Worm (Caenorhabditis elegans) whole organism, mixed stage, embryonic: Measurements from ENCODE around the gene pdhk-2.

Experiments used
- M03D4.4 ChIP-seq: sonication (generic microtip); optimal IDR thresholded peaks from 2 replicates; lab custom pipeline; 2017; ENCODE audit warnings: mild to moderate bottlenecking, missing genetic modification characterization, missing compliant biosample characterization
- bed-3 ChIP-seq: fragments of 200-800 bp; sonication (Bioruptor generic); optimal IDR thresholded peaks from 3 replicates; lab custom pipeline; 2018; ENCODE audit warnings: mild to moderate bottlenecking, missing genetic modification characterization, moderate library complexity, missing compliant biosample characterization
- blmp-1 ChIP-seq: fragments of 150-350 bp; optimal IDR thresholded peaks from 2 replicates; lab custom pipeline; 2014; ENCODE audit warnings: missing biosample characterization, missing genetic modification characterization
- ceh-39 ChIP-seq: fragments of 150-350 bp; optimal IDR thresholded peaks from 2 replicates; lab custom pipeline; 2014; ENCODE audit warnings: missing biosample characterization, missing genetic modification characterization
- ceh-43 ChIP-seq: fragments of 200-800 bp; sonication (Bioruptor generic); optimal IDR thresholded peaks from 2 replicates; lab custom pipeline; 2018; ENCODE audit warnings: mild to moderate bottlenecking, missing genetic modification characterization, moderate library complexity, missing compliant biosample characterization
- ceh-83 ChIP-seq: fragments of 200-800 bp; sonication (Bioruptor generic); optimal IDR thresholded peaks from 2 replicates; lab custom pipeline; 2018; ENCODE audit warnings: mild to moderate bottlenecking, missing genetic modification characterization, missing compliant biosample characterization
- ces-1 ChIP-seq: fragments of 150-350 bp; optimal IDR thresholded peaks from 2 replicates; lab custom pipeline; 2014; ENCODE audit warnings: missing biosample characterization, missing genetic modification reagents, missing genetic modification characterization
- cnd-1 ChIP-seq: fragments of 200-800 bp; sonication (Bioruptor generic); optimal IDR thresholded peaks from 2 replicates; lab custom pipeline; 2018; ENCODE audit warnings: mild to moderate bottlenecking, missing genetic modification characterization, missing compliant biosample characterization
- drap-1 ChIP-seq: fragments of 200-800 bp; sonication (Bioruptor generic); optimal IDR thresholded peaks from 3 replicates; lab custom pipeline; 2018; ENCODE audit warnings: mild to moderate bottlenecking, missing genetic modification characterization, missing compliant biosample characterization
- elt-1 ChIP-seq: sonication (generic microtip); optimal IDR thresholded peaks from 2 replicates; lab custom pipeline; 2017; ENCODE audit warnings: missing genetic modification characterization, mild to moderate bottlenecking, missing compliant biosample characterization, antibody characterized with exemption, moderate library complexity, borderline replicate concordance; ENCODE audit not compliant: insufficient read depth
- elt-3 ChIP-seq: fragments of 150-350 bp; optimal IDR thresholded peaks from 2 replicates; lab custom pipeline; 2014; ENCODE audit warnings: missing biosample characterization, missing genetic modification characterization
- flh-1 ChIP-seq: fragments of 200-800 bp; sonication (Bioruptor generic); optimal IDR thresholded peaks from 2 replicates; lab custom pipeline; 2018; ENCODE audit warnings: mild to moderate bottlenecking, missing genetic modification characterization, moderate library complexity, missing compliant biosample characterization
- hlh-1 ChIP-seq: fragments of 150-350 bp; optimal IDR thresholded peaks from 2 replicates; lab custom pipeline; 2014; ENCODE audit warnings: missing biosample characterization, missing genetic modification reagents, missing genetic modification characterization
- lin-13 ChIP-seq: fragments of 150-350 bp; optimal IDR thresholded peaks from 2 replicates; lab custom pipeline; 2014; ENCODE audit warnings: missing biosample characterization, missing genetic modification characterization
- lsy-2 ChIP-seq: fragments of 150-350 bp; optimal IDR thresholded peaks from 2 replicates; lab custom pipeline; 2014; ENCODE audit warnings: missing biosample characterization, missing genetic modification characterization
- mab-5 ChIP-seq: fragments of 150-350 bp; optimal IDR thresholded peaks from 2 replicates; lab custom pipeline; 2014; ENCODE audit warnings: missing biosample characterization, missing genetic modification characterization
- mep-1 ChIP-seq: fragments of 150-350 bp; optimal IDR thresholded peaks from 2 replicates; lab custom pipeline; 2017; ENCODE audit warnings: missing biosample characterization, missing genetic modification reagents, missing genetic modification characterization, inconsistent platforms
- mls-2 ChIP-seq: sonication (generic microtip); optimal IDR thresholded peaks from 2 replicates; lab custom pipeline; 2016; ENCODE audit warnings: mild to moderate bottlenecking, missing genetic modification characterization, moderate library complexity, missing compliant biosample characterization
- nhr-12 ChIP-seq: fragments of 150-350 bp; optimal IDR thresholded peaks from 2 replicates; lab custom pipeline; 2014; ENCODE audit warnings: missing biosample characterization, missing genetic modification characterization
- nhr-2 ChIP-seq: fragments of 150-350 bp; optimal IDR thresholded peaks from 2 replicates; lab custom pipeline; 2014; ENCODE audit warnings: missing biosample characterization, missing genetic modification characterization
- nhr-237 ChIP-seq: fragments of 150-350 bp; optimal IDR thresholded peaks from 2 replicates; lab custom pipeline; 2014; ENCODE audit warnings: missing biosample characterization, missing genetic modification characterization
- nhr-28 ChIP-seq: fragments of 150-350 bp; optimal IDR thresholded peaks from 2 replicates; lab custom pipeline; 2014; ENCODE audit warnings: missing biosample characterization, missing genetic modification characterization
- nhr-76 ChIP-seq: sonication (generic microtip); optimal IDR thresholded peaks from 2 replicates; lab custom pipeline; 2017; ENCODE audit warnings: missing biosample characterization, missing genetic modification characterization
- pha-4 ChIP-seq: fragments of 150-350 bp; optimal IDR thresholded peaks from 2 replicates; lab custom pipeline; 2018; ENCODE audit warnings: missing biosample characterization, missing genetic modification reagents, missing genetic modification characterization
- sem-2 ChIP-seq: fragments of 200-800 bp; sonication (Bioruptor generic); optimal IDR thresholded peaks from 2 replicates; lab custom pipeline; 2018; ENCODE audit warnings: mild to moderate bottlenecking, missing genetic modification characterization, missing compliant biosample characterization
- snpc-4 ChIP-seq: fragments of 150-350 bp; optimal IDR thresholded peaks from 2 replicates; lab custom pipeline; 2014; ENCODE audit warnings: missing biosample characterization, missing genetic modification characterization
- sptf-1 ChIP-seq: sonication (generic microtip); optimal IDR thresholded peaks from 2 replicates; lab custom pipeline; 2017; ENCODE audit warnings: mild to moderate bottlenecking, missing genetic modification characterization, moderate library complexity, missing compliant biosample characterization
- tbx-8 ChIP-seq: fragments of 200-800 bp; sonication (Bioruptor generic); optimal IDR thresholded peaks from 2 replicates; lab custom pipeline; 2018; ENCODE audit warnings: mild to moderate bottlenecking, missing genetic modification characterization, moderate library complexity, missing compliant biosample characterization
- unc-120 ChIP-seq: sonication (generic microtip); optimal IDR thresholded peaks from 2 replicates; lab custom pipeline; 2017; ENCODE audit warnings: missing genetic modification characterization, missing compliant biosample characterization; ENCODE audit not compliant: poor library complexity, severe bottlenecking
- unc-39 ChIP-seq: fragments of 150-350 bp; optimal IDR thresholded peaks from 2 replicates; lab custom pipeline; 2014; ENCODE audit warnings: missing biosample characterization, missing genetic modification characterization
- unc-62 ChIP-seq: fragments of 150-350 bp; optimal IDR thresholded peaks from 2 replicates; lab custom pipeline; 2014; ENCODE audit warnings: missing biosample characterization, missing genetic modification reagents, missing genetic modification characterization
- zip-8 ChIP-seq: fragments of 150-350 bp; optimal IDR thresholded peaks from 2 replicates; lab custom pipeline; 2014; ENCODE audit warnings: missing biosample characterization, missing genetic modification characterization
- ztf-11 ChIP-seq: fragments of 150-350 bp; optimal IDR thresholded peaks from 2 replicates; lab custom pipeline; 2014; ENCODE audit warnings: missing biosample characterization, missing genetic modification characterization

The pdhk-2 gene

ce11 chrIII:8712968-8713367, 28.2 kb downstream of the pdhk-2 start:
- no peak for TF ChIP-seq elt-1 (tag; lab: Kevin White, UChicago)
- TF ChIP-seq, all 35 proteins: peak for 0

ce11 chrIII:8710310-8710709, 30.9 kb downstream of the pdhk-2 start, which contains the start of gene B0303.11:
Gene B0303.11 (minus strand): TSS chrIII:8710410.
- TF ChIP-seq pha-4 (tag; lab: Kevin White, UChicago) (no peak), lin-13 (tag; lab: Kevin White, UChicago) (no peak), M03D4.4 (tag; lab: Kevin White, UChicago) (no peak), sem-2 (GFP tag; lab: Kevin White, UChicago) (no peak), ztf-11 (tag; lab: Kevin White, UChicago) (no peak), cnd-1 (no peak), flh-1 (no peak), bed-3 (GFP tag; lab: Kevin White, UChicago) (no peak), mep-1 (tag; lab: Kevin White, UChicago) (no peak), ceh-83 (GFP tag; lab: Kevin White, UChicago) (no peak), elt-1 (tag; lab: Kevin White, UChicago) (no peak), zip-8 (tag; lab: Kevin White, UChicago) (no peak), sptf-1 (tag; lab: Kevin White, UChicago) (no peak), tbx-8 (GFP tag; lab: Kevin White, UChicago) (no peak), elt-3 (tag; lab: Kevin White, UChicago) (no peak), nhr-237 (no peak), nhr-2 (no peak), nhr-12 (tag; lab: Kevin White, UChicago) (no peak)

ce11 chrIII:8709735-8710134, 31.5 kb downstream of the pdhk-2 start:
- no peak for TF ChIP-seq pha-4 (tag; lab: Kevin White, UChicago)
- no peak for TF ChIP-seq ceh-39 (tag; lab: Kevin White, UChicago)
- TF ChIP-seq bed-3 (GFP tag; lab: Kevin White, UChicago), result no peak
- TF ChIP-seq lsy-2 (tag; lab: Kevin White, UChicago), result no peak
- no peak for TF ChIP-seq unc-120 (tag; lab: Kevin White, UChicago)
- TF ChIP-seq nhr-237, result no peak
- no peak for TF ChIP-seq ces-1
- TF ChIP-seq blmp-1 (tag; lab: Kevin White, UChicago), result no peak
- TF ChIP-seq mls-2, result no peak
- no peak for TF ChIP-seq nhr-28 (tag; lab: Kevin White, UChicago)
- no peak for TF ChIP-seq flh-1
- no peak for TF ChIP-seq unc-62 (GFP tag; lab: Kevin White, UChicago)
- no peak for TF ChIP-seq unc-39 (tag; lab: Kevin White, UChicago)
- no peak for TF ChIP-seq sptf-1 (tag; lab: Kevin White, UChicago)
- no peak for TF ChIP-seq nhr-76 (tag; lab: Kevin White, UChicago)
- TF ChIP-seq drap-1, result no peak
- TF ChIP-seq ceh-83 (GFP tag; lab: Kevin White, UChicago), result no peak
- no peak for TF ChIP-seq snpc-4 (tag; lab: Kevin White, UChicago)
- no peak for TF ChIP-seq elt-1 (tag; lab: Kevin White, UChicago)
- TF ChIP-seq zip-8 (tag; lab: Kevin White, UChicago), result no peak

ce11 chrIII:8704765-8705164, 36.4 kb downstream of the pdhk-2 start, which contains the start of gene B0303.16:
Gene B0303.16 (plus strand): TSS chrIII:8705065.
- TF ChIP-seq mls-2, result no peak
- TF ChIP-seq hlh-1 (tag; lab: Kevin White, UChicago), result no peak

ce11 chrIII:8700289-8700957, 40.8 kb downstream of the pdhk-2 start, which contains the start of the genes sdz-1 and vps-33.1:
Gene sdz-1 (minus strand): TSS chrIII:8700339.
Gene vps-33.1 (plus strand): TSS chrIII:8700927.
- TF ChIP-seq elt-3 (tag; lab: Kevin White, UChicago) (no peak), nhr-237 (peak; percentile 16), sem-2 (GFP tag; lab: Kevin White, UChicago) (no peak), unc-62 (GFP tag; lab: Kevin White, UChicago) (no peak), ceh-39 (tag; lab: Kevin White, UChicago) (no peak), tbx-8 (GFP tag; lab: Kevin White, UChicago) (no peak), lsy-2 (tag; lab: Kevin White, UChicago) (peak; percentile 29), ceh-43 (no peak), flh-1 (no peak), bed-3 (GFP tag; lab: Kevin White, UChicago) (no peak), lin-13 (tag; lab: Kevin White, UChicago) (no peak), mab-5 (tag; lab: Kevin White, UChicago) (no peak), drap-1 (no peak), nhr-28 (tag; lab: Kevin White, UChicago) (no peak), unc-120 (tag; lab: Kevin White, UChicago) (peak; percentile 67), pha-4 (tag; lab: Kevin White, UChicago) (no peak), nhr-2 (no peak)
